Worm (Caenorhabditis elegans) whole organism, L2 larva: ENCODE measurements around the gene T24C4.5.

Experiments used
- crh-2 ChIP-seq: sonication (generic microtip); optimal IDR thresholded peaks from 2 replicates; lab custom pipeline; 2017; ENCODE audit warnings: missing biosample characterization, missing genetic modification characterization
- elt-1 ChIP-seq: fragments of 150-350 bp; optimal IDR thresholded peaks from 2 replicates; lab custom pipeline; 2014; ENCODE audit warnings: missing biosample characterization, missing genetic modification characterization
- fos-1 ChIP-seq: fragments of 150-350 bp; optimal IDR thresholded peaks from 2 replicates; lab custom pipeline; 2014; ENCODE audit warnings: missing biosample characterization, missing genetic modification characterization

- TF ChIP-seq elt-1 (tag; lab: Kevin White, UChicago) (no peak), fos-1 (tag; lab: Kevin White, UChicago) (no peak), crh-2 (no peak)
Observed at ce11 chrIII:872373-872772, 7.2 kb downstream of the T24C4.5 start, which contains the start of the genes T24C4.3 and clc-20.
